Fruit fly (Drosophila melanogaster): ENCODE data around the gene Or24a.

Gene Or24a

dm6 chr2L:4116656-4117055 is 49.3 kb downstream of the Or24a start:
- TF ChIP-seq CG9948 (tag; optimal IDR thresholded peaks at IDR 0.05) (no peak), Snoo (tag; optimal IDR thresholded peaks at IDR 0.05) (no peak), CG13204 (GFP tag; optimal IDR thresholded peaks at IDR 0.05) (no peak), CG15710 (tag; optimal IDR thresholded peaks at IDR 0.05) (no peak), Ets98B (GFP tag; IDR thresholded peaks at IDR 0.05) (no peak), CG4496 (GFP tag; IDR thresholded peaks at IDR 0.05) (no peak)

Data from whole organism, pupa.